Worm (Caenorhabditis elegans) whole organism, L3 larva: ENCODE data around the gene Y15E3A.4.

ENCODE experiments used
- R02D3.7 ChIP-seq: fragments of 150-350 bp; optimal IDR thresholded peaks from 2 replicates; lab custom pipeline; 2014; ENCODE audit warnings: missing biosample characterization, missing genetic modification characterization
- ZK546.5 ChIP-seq: sonication (generic microtip); optimal IDR thresholded peaks from 2 replicates; lab custom pipeline; 2017; ENCODE audit warnings: missing biosample characterization, missing genetic modification characterization
- aly-2 ChIP-seq: fragments of 150-350 bp; optimal IDR thresholded peaks from 2 replicates; lab custom pipeline; 2014; ENCODE audit warnings: missing biosample characterization, missing genetic modification characterization
- ama-1 ChIP-seq: fragments of 150-350 bp; optimal IDR thresholded peaks from 2 replicates; lab custom pipeline; 2018
- ceh-9 ChIP-seq: sonication (generic microtip); optimal IDR thresholded peaks from 2 replicates; lab custom pipeline; 2018; ENCODE audit warnings: missing biosample characterization, missing genetic modification characterization
- egl-27 ChIP-seq: sonication (generic microtip); optimal IDR thresholded peaks from 4 replicates; lab custom pipeline; 2017; ENCODE audit warnings: missing biosample characterization, missing genetic modification reagents, missing genetic modification characterization
- elt-1 ChIP-seq: fragments of 150-350 bp; optimal IDR thresholded peaks from 2 replicates; lab custom pipeline; 2014; ENCODE audit warnings: missing biosample characterization, missing genetic modification characterization
- elt-2 ChIP-seq: sonication (generic microtip); optimal IDR thresholded peaks from 2 replicates; lab custom pipeline; 2016; ENCODE audit warnings: missing genetic modification reagents, mild to moderate bottlenecking, missing genetic modification characterization, missing compliant biosample characterization
- elt-3 ChIP-seq, 3 experiments: fragments of 150-350 bp in 1 of 3; sonication (generic microtip) in 2 of 3; optimal IDR thresholded peaks; 2 replicates in 2 of 3; 4 replicates in 1 of 3; lab custom pipeline; 2014 to 2017; ENCODE audit warnings: missing biosample characterization in 3 of 3, missing genetic modification characterization in 3 of 3
- fkh-10 ChIP-seq: sonication (generic microtip); optimal IDR thresholded peaks from 2 replicates; lab custom pipeline; 2017; ENCODE audit warnings: missing biosample characterization, missing genetic modification reagents, missing genetic modification characterization
- fkh-2 ChIP-seq: fragments of 150-350 bp; optimal IDR thresholded peaks from 2 replicates; lab custom pipeline; 2014; ENCODE audit warnings: missing biosample characterization, missing genetic modification reagents, missing genetic modification characterization
- fos-1 ChIP-seq: fragments of 150-350 bp; optimal IDR thresholded peaks from 2 replicates; lab custom pipeline; 2014; ENCODE audit warnings: missing biosample characterization, missing genetic modification characterization
- hmg-11 ChIP-seq: sonication (generic microtip); optimal IDR thresholded peaks from 2 replicates; lab custom pipeline; 2016; ENCODE audit warnings: missing genetic modification characterization, missing compliant biosample characterization
- jun-1 ChIP-seq: fragments of 150-350 bp; optimal IDR thresholded peaks from 2 replicates; lab custom pipeline; 2014; ENCODE audit warnings: missing biosample characterization, missing genetic modification reagents, missing genetic modification characterization
- lin-15B ChIP-seq: fragments of 150-350 bp; optimal IDR thresholded peaks from 2 replicates; lab custom pipeline; 2014; ENCODE audit warnings: missing biosample characterization, missing genetic modification characterization
- lsy-12 ChIP-seq: sonication (generic microtip); optimal IDR thresholded peaks from 2 replicates; lab custom pipeline; 2016; ENCODE audit warnings: mild to moderate bottlenecking, missing genetic modification characterization, missing compliant biosample characterization
- mdl-1 ChIP-seq: fragments of 150-350 bp; optimal IDR thresholded peaks from 2 replicates; lab custom pipeline; 2014; ENCODE audit warnings: missing biosample characterization, missing genetic modification characterization
- mml-1 ChIP-seq: fragments of 150-350 bp; sonication (generic microtip); optimal IDR thresholded peaks from 3 replicates; lab custom pipeline; 2014; ENCODE audit warnings: missing biosample characterization, missing genetic modification characterization
- nfya-1 ChIP-seq: sonication (generic microtip); optimal IDR thresholded peaks from 2 replicates; lab custom pipeline; 2017; ENCODE audit warnings: missing genetic modification characterization, mild to moderate bottlenecking, missing compliant biosample characterization, antibody characterized with exemption, moderate library complexity; ENCODE audit not compliant: insufficient read depth
- nhr-23 ChIP-seq: fragments of 150-350 bp; optimal IDR thresholded peaks from 2 replicates; lab custom pipeline; 2014; ENCODE audit warnings: missing biosample characterization, missing genetic modification reagents, missing genetic modification characterization
- nhr-25 ChIP-seq: sonication (generic microtip); optimal IDR thresholded peaks from 2 replicates; lab custom pipeline; 2017; ENCODE audit warnings: missing biosample characterization, missing genetic modification characterization
- nhr-28 ChIP-seq: fragments of 150-350 bp; optimal IDR thresholded peaks from 2 replicates; lab custom pipeline; 2014; ENCODE audit warnings: missing biosample characterization, missing genetic modification characterization
- nhr-43 ChIP-seq: sonication (generic microtip); optimal IDR thresholded peaks from 2 replicates; lab custom pipeline; 2016; ENCODE audit warnings: mild to moderate bottlenecking, missing genetic modification characterization, missing compliant biosample characterization; ENCODE audit not compliant: poor library complexity, severe bottlenecking
- nhr-67 ChIP-seq: fragments of 150-350 bp; optimal IDR thresholded peaks from 2 replicates; lab custom pipeline; 2014; ENCODE audit warnings: missing biosample characterization, missing genetic modification characterization
- nhr-76 ChIP-seq: fragments of 150-350 bp; sonication (generic microtip); optimal IDR thresholded peaks from 5 replicates; lab custom pipeline; 2014; ENCODE audit warnings: missing biosample characterization, missing genetic modification characterization
- nhr-77 ChIP-seq: fragments of 150-350 bp; optimal IDR thresholded peaks from 2 replicates; lab custom pipeline; 2014; ENCODE audit warnings: missing biosample characterization, missing genetic modification characterization
- pha-4 ChIP-seq: fragments of 150-350 bp; optimal IDR thresholded peaks from 2 replicates; lab custom pipeline; 2014; ENCODE audit warnings: missing biosample characterization, missing genetic modification reagents, missing genetic modification characterization
- pqm-1 ChIP-seq: fragments of 150-350 bp; optimal IDR thresholded peaks from 2 replicates; lab custom pipeline; 2017; ENCODE audit warnings: missing biosample characterization, missing genetic modification characterization, inconsistent platforms
- sea-2 ChIP-seq: fragments of 150-350 bp; sonication (generic microtip); optimal IDR thresholded peaks from 4 replicates; lab custom pipeline; 2014; ENCODE audit warnings: missing biosample characterization, missing genetic modification reagents, missing genetic modification characterization
- skn-1 ChIP-seq: fragments of 150-350 bp; optimal IDR thresholded peaks from 2 replicates; lab custom pipeline; 2014; ENCODE audit warnings: missing biosample characterization, missing genetic modification characterization
- snpc-4 ChIP-seq: fragments of 150-350 bp; optimal IDR thresholded peaks from 2 replicates; lab custom pipeline; 2014; ENCODE audit warnings: missing biosample characterization, missing genetic modification characterization
- tbx-2 ChIP-seq: sonication (generic microtip); optimal IDR thresholded peaks from 2 replicates; lab custom pipeline; 2016; ENCODE audit warnings: mild to moderate bottlenecking, missing genetic modification characterization, missing compliant biosample characterization
- unc-62 ChIP-seq: fragments of 150-350 bp; sonication (generic microtip); optimal IDR thresholded peaks from 4 replicates; lab custom pipeline; 2014; ENCODE audit warnings: missing biosample characterization, missing genetic modification reagents, missing genetic modification characterization
- zag-1 ChIP-seq: fragments of 150-350 bp; optimal IDR thresholded peaks from 2 replicates; lab custom pipeline; 2014; ENCODE audit warnings: missing biosample characterization, missing genetic modification characterization
- ztf-4 ChIP-seq: fragments of 150-350 bp; optimal IDR thresholded peaks from 2 replicates; lab custom pipeline; 2014; ENCODE audit warnings: missing biosample characterization, missing genetic modification characterization

The Y15E3A.4 gene

ce11 chrX:15334897-15335296, 4.1 kb downstream of the Y15E3A.4 start:
- TF ChIP-seq fkh-10 (GFP tag; lab: Kevin White, UChicago), result no peak
- no peak for TF ChIP-seq ceh-9 (tag; lab: Kevin White, UChicago)
- TF ChIP-seq aly-2, result no peak
- no peak for TF ChIP-seq nhr-25 (tag; lab: Kevin White, UChicago)
- no peak for TF ChIP-seq fos-1
- TF ChIP-seq nhr-28 (tag; lab: Kevin White, UChicago), result no peak
- peak; percentile 99 for TF ChIP-seq pha-4
- no peak for TF ChIP-seq mdl-1 (tag; lab: Kevin White, UChicago)
- TF ChIP-seq tbx-2 (tag; lab: Kevin White, UChicago), result no peak

ce11 chrX:15335636-15336035, 4.9 kb downstream of the Y15E3A.4 start:
- TF ChIP-seq fkh-10 (GFP tag; lab: Kevin White, UChicago) (no peak), lsy-12 (tag; lab: Kevin White, UChicago) (no peak), unc-62 (no peak), nhr-76 (tag; lab: Kevin White, UChicago) (no peak), aly-2 (no peak), snpc-4 (tag; lab: Kevin White, UChicago) (no peak), nhr-23 (tag; lab: Kevin White, UChicago) (no peak), tbx-2 (tag; lab: Kevin White, UChicago) (no peak), skn-1 (tag; lab: Kevin White, UChicago) (no peak), ztf-4 (no peak), fos-1 (no peak), R02D3.7 (no peak), nhr-67 (no peak), ZK546.5 (tag; lab: Kevin White, UChicago) (no peak), nhr-77 (no peak), lin-15B (tag; lab: Kevin White, UChicago) (no peak), hmg-11 (tag; lab: Kevin White, UChicago) (no peak), pha-4 (no peak), nfya-1 (no peak), elt-2 (no peak)

ce11 chrX:15336392-15336791, 5.6 kb downstream of the Y15E3A.4 start:
- TF ChIP-seq hmg-11 (tag; lab: Kevin White, UChicago), result no peak
- TF ChIP-seq pha-4, result no peak
- no peak for TF ChIP-seq nhr-43 (tag; lab: Kevin White, UChicago)
- TF ChIP-seq sea-2 (GFP tag; lab: Kevin White, UChicago), result no peak
- no peak for TF ChIP-seq zag-1 (tag; lab: Kevin White, UChicago)
- no peak for TF ChIP-seq skn-1 (tag; lab: Kevin White, UChicago)
- TF ChIP-seq lin-15B (tag; lab: Kevin White, UChicago), result no peak
- TF ChIP-seq elt-3 (tag; optimal IDR thresholded peaks at IDR 0.05; lab: Kevin White, UChicago), result no peak
- no peak for TF ChIP-seq fos-1
- no peak for TF ChIP-seq aly-2
- no peak for TF ChIP-seq elt-2
- no peak for TF ChIP-seq ZK546.5 (tag; lab: Kevin White, UChicago)
- TF ChIP-seq nhr-77, result no peak
- TF ChIP-seq elt-1, result no peak
- no peak for TF ChIP-seq fkh-2 (tag; lab: Kevin White, UChicago)

- TF ChIP-seq nfya-1, result peak; percentile 8
- no peak for TF ChIP-seq mml-1 (tag; lab: Kevin White, UChicago)
Observed at ce11 chrX:15338195-15338594, 7.4 kb downstream of the Y15E3A.4 start.

- TF ChIP-seq nhr-43 (tag; lab: Kevin White, UChicago) (peak; percentile 52), jun-1 (tag; lab: Kevin White, UChicago) (peak; percentile 63), nfya-1 (peak; percentile 10), nhr-28 (tag; lab: Kevin White, UChicago) (no peak), lsy-12 (tag; lab: Kevin White, UChicago) (peak; percentile 33), egl-27 (tag; lab: Kevin White, UChicago) (peak; percentile 73), skn-1 (tag; lab: Kevin White, UChicago) (peak; percentile 16), ama-1 (no peak), nhr-23 (tag; lab: Kevin White, UChicago) (peak; percentile 89), pha-4 (peak; percentile 96), pqm-1 (tag; lab: Kevin White, UChicago) (peak; percentile 12), nhr-25 (tag; lab: Kevin White, UChicago) (peak; percentile 90), elt-2 (peak; percentile 88), elt-1 (no peak)
Observed at ce11 chrX:15339807-15340596, 9.2 kb downstream of the Y15E3A.4 start, which contains the start of gene Y15E3A.5. Gene Y15E3A.5 (plus strand): TSS chrX:15340558.
